Fruit fly (Drosophila melanogaster) whole organism, embryonic: ENCODE measurements around the gene Nepl9.

Experiments used
- B-H1 ChIP-seq: fragments of 200-800 bp; sonication (Bioruptor generic); IDR thresholded peaks from 3 replicates; pipeline ENCODE4 v1.3.6; 2022; ENCODE audit warnings: missing biosample characterization, missing genetic modification characterization
- B-H2 ChIP-seq: fragments of 200-800 bp; sonication (Bioruptor generic); optimal IDR thresholded peaks from 2 replicates; lab custom pipeline; 2018; ENCODE audit warnings: missing biosample characterization, mild to moderate bottlenecking, missing genetic modification characterization
- CG10431 ChIP-seq: fragments of 200-800 bp; sonication (Bioruptor generic); optimal IDR thresholded peaks from 3 replicates; lab custom pipeline; 2018; ENCODE audit warnings: missing biosample characterization, mild to moderate bottlenecking, missing genetic modification characterization
- CG10543 ChIP-seq: fragments of 200-800 bp; sonication (Bioruptor generic); optimal IDR thresholded peaks from 3 replicates; lab custom pipeline; 2017; ENCODE audit warnings: missing biosample characterization, mild to moderate bottlenecking, missing genetic modification characterization, moderate library complexity
- CG10565 ChIP-seq: fragments of 200-800 bp; sonication (Bioruptor generic); optimal IDR thresholded peaks from 3 replicates; lab custom pipeline; 2016; ENCODE audit warnings: missing biosample characterization, mild to moderate bottlenecking, missing genetic modification characterization
- CG11093 ChIP-seq: fragments of 200-800 bp; sonication (Bioruptor generic); IDR thresholded peaks from 3 replicates; pipeline ENCODE4 v1.3.6; 2022; ENCODE audit warnings: missing biosample characterization, missing genetic modification characterization
- CG11723 ChIP-seq: fragments of 200-800 bp; sonication (Bioruptor generic); optimal IDR thresholded peaks from 2 replicates; lab custom pipeline; 2017; ENCODE audit warnings: missing biosample characterization, mild to moderate bottlenecking, missing genetic modification characterization
- CG12769 ChIP-seq: fragments of 200-800 bp; sonication (Bioruptor generic); optimal IDR thresholded peaks from 2 replicates; lab custom pipeline; 2019; ENCODE audit warnings: missing biosample characterization, mild to moderate bottlenecking, missing genetic modification characterization, moderate library complexity
- CG12942 ChIP-seq: fragments of 200-800 bp; sonication (Bioruptor generic); optimal IDR thresholded peaks from 3 replicates; lab custom pipeline; 2016; ENCODE audit warnings: missing biosample characterization, missing genetic modification characterization
- CG13624 ChIP-seq: fragments of 200-800 bp; sonication (Bioruptor generic); optimal IDR thresholded peaks from 2 replicates; lab custom pipeline; 2016; ENCODE audit warnings: missing biosample characterization, missing genetic modification characterization
- CG14050 ChIP-seq: fragments of 200-800 bp; sonication (Bioruptor generic); IDR thresholded peaks from 3 replicates; pipeline ENCODE4 v1.3.6; 2022; ENCODE audit warnings: missing biosample characterization, missing genetic modification characterization
- CG14441 ChIP-seq: fragments of 200-800 bp; sonication (Bioruptor generic); IDR thresholded peaks from 2 replicates; pipeline ENCODE4 v1.3.6; 2022; ENCODE audit warnings: missing biosample characterization, missing genetic modification characterization
- CG15514 ChIP-seq: fragments of 200-800 bp; sonication (Bioruptor generic); optimal IDR thresholded peaks from 3 replicates; lab custom pipeline; 2017; ENCODE audit warnings: missing biosample characterization, missing genetic modification characterization, mild to moderate bottlenecking, moderate library complexity, missing genetic modification reagents
- CG16815 ChIP-seq: fragments of 200-800 bp; sonication (Bioruptor generic); optimal IDR thresholded peaks from 3 replicates; lab custom pipeline; 2017; ENCODE audit warnings: missing biosample characterization, mild to moderate bottlenecking, missing genetic modification characterization
- CG2120 ChIP-seq: fragments of 200-800 bp; sonication (Bioruptor generic); optimal IDR thresholded peaks from 3 replicates; lab custom pipeline; 2016; ENCODE audit warnings: missing biosample characterization, missing genetic modification characterization
- CG2199 ChIP-seq: fragments of 200-800 bp; sonication (Bioruptor generic); IDR thresholded peaks from 3 replicates; pipeline ENCODE4 v1.3.6; 2022; ENCODE audit warnings: missing biosample characterization, missing genetic modification characterization
- CG31224 ChIP-seq: fragments of 200-800 bp; sonication (Bioruptor generic); IDR thresholded peaks from 2 replicates; pipeline ENCODE4 v1.3.6; 2022; ENCODE audit warnings: missing biosample characterization, missing genetic modification characterization
- CG32767 ChIP-seq: fragments of 200-800 bp; sonication (Bioruptor generic); IDR thresholded peaks from 2 replicates; pipeline ENCODE4 v1.3.6; 2022; ENCODE audit warnings: missing biosample characterization, missing genetic modification characterization
- CG32772 ChIP-seq: fragments of 200-800 bp; sonication (Bioruptor generic); IDR thresholded peaks from 2 replicates; pipeline ENCODE4 v1.3.6; 2022; ENCODE audit warnings: missing biosample characterization, missing genetic modification characterization
- CG3281 ChIP-seq: fragments of 200-800 bp; sonication (Bioruptor generic); optimal IDR thresholded peaks from 3 replicates; lab custom pipeline; 2017; ENCODE audit warnings: missing biosample characterization, mild to moderate bottlenecking, missing genetic modification characterization
- CG34376 ChIP-seq: fragments of 200-800 bp; sonication (Bioruptor generic); optimal IDR thresholded peaks from 2 replicates; lab custom pipeline; 2018; ENCODE audit warnings: missing biosample characterization, mild to moderate bottlenecking, missing genetic modification characterization
- CG4328 ChIP-seq: fragments of 200-800 bp; sonication (Bioruptor generic); optimal IDR thresholded peaks from 3 replicates; lab custom pipeline; 2017; ENCODE audit warnings: missing biosample characterization, missing genetic modification reagents, missing genetic modification characterization
- CG5953 ChIP-seq: fragments of 200-800 bp; sonication (Bioruptor generic); IDR thresholded peaks from 2 replicates; pipeline ENCODE4 v1.3.6; 2022; ENCODE audit warnings: missing biosample characterization, missing genetic modification characterization
- CG7928 ChIP-seq: fragments of 200-800 bp; sonication (Bioruptor generic); optimal IDR thresholded peaks from 2 replicates; lab custom pipeline; 2017; ENCODE audit warnings: missing biosample characterization, mild to moderate bottlenecking, missing genetic modification characterization
- CG9437 ChIP-seq: fragments of 200-800 bp; sonication (Bioruptor generic); optimal IDR thresholded peaks from 2 replicates; lab custom pipeline; 2018; ENCODE audit warnings: missing biosample characterization, mild to moderate bottlenecking, missing genetic modification characterization
- Deaf1 ChIP-seq: fragments of 200-800 bp; optimal IDR thresholded peaks from 3 replicates; lab custom pipeline; 2019; ENCODE audit warnings: missing biosample characterization, mild to moderate bottlenecking, missing genetic modification characterization, moderate library complexity
- HmgZ ChIP-seq: fragments of 200-800 bp; sonication (Bioruptor generic); optimal IDR thresholded peaks from 2 replicates; lab custom pipeline; 2018; ENCODE audit warnings: missing biosample characterization, mild to moderate bottlenecking, missing genetic modification characterization
- Hr51 ChIP-seq, 2 experiments: fragments of 200-800 bp; sonication (Bioruptor generic); optimal IDR thresholded peaks; 2 replicates in 1 of 2; 3 replicates in 1 of 2; lab custom pipeline; 2016 to 2018; ENCODE audit warnings: missing biosample characterization in 2 of 2, missing genetic modification characterization in 2 of 2, mild to moderate bottlenecking in 1 of 2, moderate library complexity in 1 of 2
- Hsf ChIP-seq: fragments of 200-800 bp; sonication (Bioruptor generic); optimal IDR thresholded peaks from 3 replicates; lab custom pipeline; 2016; ENCODE audit warnings: missing biosample characterization, missing genetic modification characterization
- Lhr ChIP-seq: fragments of 200-800 bp; sonication (Bioruptor generic); optimal IDR thresholded peaks from 3 replicates; lab custom pipeline; 2017; ENCODE audit warnings: mild to moderate bottlenecking, missing biosample characterization, missing genetic modification reagents, missing genetic modification characterization
- Mrtf ChIP-seq: fragments of 200-800 bp; sonication (Bioruptor generic); IDR thresholded peaks from 3 replicates; pipeline ENCODE4 v1.3.6; 2022; ENCODE audit warnings: missing biosample characterization, missing genetic modification characterization
- Nf-YB ChIP-seq: fragments of 200-800 bp; sonication (Bioruptor generic); optimal IDR thresholded peaks from 3 replicates; lab custom pipeline; 2019; ENCODE audit warnings: missing biosample characterization, mild to moderate bottlenecking, missing genetic modification characterization, moderate library complexity
- Poxn ChIP-seq: fragments of 200-800 bp; sonication (Bioruptor generic); IDR thresholded peaks from 2 replicates; pipeline ENCODE4 v1.3.6; 2022; ENCODE audit warnings: missing biosample characterization, missing genetic modification characterization
- Rfx ChIP-seq: fragments of 200-800 bp; sonication (Bioruptor generic); IDR thresholded peaks from 2 replicates; pipeline ENCODE4 v1.3.6; 2022; ENCODE audit warnings: missing biosample characterization, missing genetic modification characterization
- Six4 ChIP-seq: fragments of 200-800 bp; sonication (Bioruptor generic); optimal IDR thresholded peaks from 2 replicates; lab custom pipeline; 2016; ENCODE audit warnings: missing biosample characterization, missing genetic modification characterization
- Sry-δ ChIP-seq: fragments of 200-800 bp; sonication (Bioruptor generic); optimal IDR thresholded peaks from 2 replicates; lab custom pipeline; 2016; ENCODE audit warnings: missing biosample characterization, missing genetic modification characterization
- ash1 ChIP-seq: fragments of 200-800 bp; sonication (Bioruptor generic); optimal IDR thresholded peaks from 2 replicates; lab custom pipeline; 2018; ENCODE audit warnings: missing biosample characterization, mild to moderate bottlenecking, missing genetic modification characterization
- bsh ChIP-seq, 2 experiments: fragments of 200-800 bp; sonication (Bioruptor generic); optimal IDR thresholded peaks; 2 replicates each; lab custom pipeline; 2017 to 2018; ENCODE audit warnings: mild to moderate bottlenecking in 2 of 2, missing biosample characterization in 2 of 2, missing genetic modification characterization in 2 of 2, moderate library complexity in 1 of 2
- chinmo ChIP-seq: fragments of 200-800 bp; sonication (Bioruptor generic); IDR thresholded peaks from 4 replicates; pipeline ENCODE4 v1.3.6; 2022; ENCODE audit warnings: missing biosample characterization, missing genetic modification characterization; ENCODE audit not compliant: partially characterized antibody
- crol ChIP-seq: fragments of 200-800 bp; sonication (Bioruptor generic); IDR thresholded peaks from 2 replicates; pipeline ENCODE4 v1.3.6; 2022; ENCODE audit warnings: missing biosample characterization, missing genetic modification characterization
- gem ChIP-seq: fragments of 200-800 bp; sonication (Bioruptor generic); optimal IDR thresholded peaks from 2 replicates; lab custom pipeline; 2019; ENCODE audit warnings: missing biosample characterization, mild to moderate bottlenecking, missing genetic modification characterization, moderate library complexity
- ham ChIP-seq: fragments of 200-800 bp; sonication (Bioruptor generic); IDR thresholded peaks from 2 replicates; pipeline ENCODE4 v1.3.6; 2022; ENCODE audit warnings: missing biosample characterization, missing genetic modification characterization
- jigr1 ChIP-seq: fragments of 200-800 bp; sonication (Bioruptor generic); IDR thresholded peaks from 3 replicates; pipeline ENCODE4 v1.3.6; 2022; ENCODE audit warnings: missing biosample characterization, missing genetic modification characterization
- lbe ChIP-seq: fragments of 200-800 bp; sonication (Bioruptor generic); optimal IDR thresholded peaks from 2 replicates; lab custom pipeline; 2016; ENCODE audit warnings: missing biosample characterization, mild to moderate bottlenecking, missing genetic modification characterization
- nmo ChIP-seq: fragments of 200-800 bp; sonication (Bioruptor generic); optimal IDR thresholded peaks from 2 replicates; lab custom pipeline; 2018; ENCODE audit warnings: missing biosample characterization, mild to moderate bottlenecking, missing genetic modification characterization, moderate library complexity
- pb ChIP-seq: fragments of 200-800 bp; sonication (Bioruptor generic); optimal IDR thresholded peaks from 3 replicates; lab custom pipeline; 2016; ENCODE audit warnings: missing biosample characterization, missing genetic modification characterization
- pfk ChIP-seq: fragments of 200-800 bp; sonication (Bioruptor generic); optimal IDR thresholded peaks from 2 replicates; lab custom pipeline; 2018; ENCODE audit warnings: missing biosample characterization, mild to moderate bottlenecking, missing genetic modification characterization, moderate library complexity
- sqz ChIP-seq: fragments of 200-800 bp; sonication (Bioruptor generic); optimal IDR thresholded peaks from 3 replicates; lab custom pipeline; 2018; ENCODE audit warnings: missing biosample characterization, mild to moderate bottlenecking, missing genetic modification characterization
- unc-4 ChIP-seq: fragments of 200-800 bp; sonication (Bioruptor generic); IDR thresholded peaks from 2 replicates; pipeline ENCODE4 v1.3.6; 2022; ENCODE audit warnings: missing biosample characterization, missing genetic modification characterization; ENCODE audit not compliant: partially characterized antibody
- vnd ChIP-seq: fragments of 200-800 bp; sonication (Bioruptor generic); IDR thresholded peaks from 3 replicates; pipeline ENCODE4 v1.3.6; 2022; ENCODE audit warnings: missing biosample characterization, missing genetic modification characterization; ENCODE audit not compliant: partially characterized antibody
- vvl ChIP-seq: fragments of 200-800 bp; sonication (Bioruptor generic); IDR thresholded peaks from 2 replicates; pipeline ENCODE4 v1.3.6; 2022; ENCODE audit warnings: missing biosample characterization, missing genetic modification characterization
- wdn ChIP-seq: fragments of 200-800 bp; sonication (Bioruptor generic); IDR thresholded peaks from 2 replicates; pipeline ENCODE4 v1.3.6; 2022; ENCODE audit warnings: missing biosample characterization, missing genetic modification characterization

Nepl9 gene

dm6 chr2L:16886459-16886858 is 49.4 kb upstream of the Nepl9 start (continued):
- no peak for TF ChIP-seq wdn (GFP tag; lab: Robert Waterston, UW)
- TF ChIP-seq CG31224 = no peak
- peak; percentile 1 for TF ChIP-seq CG34376
- no peak for TF ChIP-seq CG9437 (GFP tag; lab: Kevin White, UChicago)
- no peak; the same call in 1 of the 2 replicates for TF ChIP-seq vvl (GFP tag; lab: Robert Waterston, UW)
- no peak for TF ChIP-seq Poxn (GFP tag; lab: Robert Waterston, UW)
- no peak for TF ChIP-seq Nf-YB (GFP tag; lab: Kevin White, UChicago)
- no peak for TF ChIP-seq pb
- TF ChIP-seq CG32767 (GFP tag; lab: Robert Waterston, UW) = peak; percentile 50; the same call in 1 of the 2 replicates
- no peak for TF ChIP-seq CG3281 (GFP tag; lab: Kevin White, UChicago)
- no peak for TF ChIP-seq vnd
- TF ChIP-seq CG12769 (tag; lab: Kevin White, UChicago) = peak; percentile 69
- no peak for TF ChIP-seq Rfx (GFP tag; lab: Robert Waterston, UW)
- TF ChIP-seq nmo = no peak
- TF ChIP-seq Sry-δ (GFP tag; lab: Kevin White, UChicago) = no peak
- TF ChIP-seq Hr51 (GFP tag; optimal IDR thresholded peaks at IDR 0.05; lab: Kevin White, UChicago) = no peak
- TF ChIP-seq HmgZ (tag; lab: Kevin White, UChicago) = no peak
- no peak for TF ChIP-seq gem (tag; lab: Kevin White, UChicago)
- TF ChIP-seq CG13624 (GFP tag; lab: Kevin White, UChicago) = peak; percentile 55
- no peak for TF ChIP-seq CG15514 (GFP tag; lab: Kevin White, UChicago)
- TF ChIP-seq ash1 = no peak
- TF ChIP-seq B-H2 (GFP tag; lab: Kevin White, UChicago) = no peak
- no peak for TF ChIP-seq Hsf (GFP tag; lab: Kevin White, UChicago)
- TF ChIP-seq bsh (GFP tag; optimal IDR thresholded peaks at IDR 0.05; lab: Kevin White, UChicago) = no peak
- no peak for TF ChIP-seq pfk (GFP tag; lab: Kevin White, UChicago)
- peak; percentile 22 for TF ChIP-seq Deaf1
- TF ChIP-seq CG16815 (GFP tag; lab: Kevin White, UChicago) = no peak
- no peak for TF ChIP-seq Mrtf
- no peak for TF ChIP-seq CG4328 (GFP tag; lab: Kevin White, UChicago)
- no peak for TF ChIP-seq B-H1 (GFP tag; lab: Robert Waterston, UW)
- TF ChIP-seq CG11093 (GFP tag; lab: Robert Waterston, UW) = no peak
- TF ChIP-seq CG5953 (GFP tag; lab: Robert Waterston, UW) = no peak
- TF ChIP-seq CG14441 (GFP tag; lab: Robert Waterston, UW) = no peak
- no peak for TF ChIP-seq CG14050 (GFP tag; lab: Robert Waterston, UW)
- TF ChIP-seq CG2120 (GFP tag; lab: Kevin White, UChicago) = no peak
- peak; percentile 47 for TF ChIP-seq CG10543
- TF ChIP-seq lbe (GFP tag; lab: Kevin White, UChicago) = no peak
- no peak for TF ChIP-seq unc-4 (GFP tag; lab: Robert Waterston, UW)
- TF ChIP-seq ham (GFP tag; lab: Robert Waterston, UW) = no peak
- no peak for TF ChIP-seq CG32772
- TF ChIP-seq CG10431 (GFP tag; lab: Kevin White, UChicago) = no peak
- no peak for TF ChIP-seq CG10565
- TF ChIP-seq Six4 (GFP tag; lab: Kevin White, UChicago) = no peak
- no peak for TF ChIP-seq crol (GFP tag; lab: Robert Waterston, UW)
- no peak for TF ChIP-seq jigr1
- no peak for TF ChIP-seq sqz (GFP tag; lab: Kevin White, UChicago)
- TF ChIP-seq Lhr (GFP tag; lab: Kevin White, UChicago) = no peak
- TF ChIP-seq CG7928 (GFP tag; lab: Kevin White, UChicago) = no peak
- TF ChIP-seq chinmo = peak; percentile 93
- TF ChIP-seq CG11723 (GFP tag; lab: Kevin White, UChicago) = no peak
- TF ChIP-seq CG12942 (GFP tag; lab: Kevin White, UChicago) = no peak
- TF ChIP-seq CG2199 (GFP tag; lab: Robert Waterston, UW) = peak; percentile 92; the same call in 2 of the 3 replicates
